Fruit fly (Drosophila melanogaster) whole organism, embryonic: Measurements from ENCODE around the gene CG13117.
A peak's percentile ranks its signal among the peaks of the same experiment; 100 is the strongest.

Experiments
- Antp ChIP-seq: fragments of 200-800 bp; sonication (Bioruptor generic); optimal IDR thresholded peaks from 3 replicates; lab custom pipeline; 2016; ENCODE audit warnings: missing biosample characterization, missing genetic modification characterization
- Atf3 ChIP-seq: fragments of 200-800 bp; sonication (Bioruptor generic); optimal IDR thresholded peaks from 3 replicates; lab custom pipeline; 2016; ENCODE audit warnings: missing biosample characterization, missing genetic modification characterization
- BEAF-32 ChIP-seq: fragments of 200-800 bp; sonication (Bioruptor generic); optimal IDR thresholded peaks from 3 replicates; lab custom pipeline; 2017; ENCODE audit warnings: missing biosample characterization, missing genetic modification characterization, mild to moderate bottlenecking, moderate library complexity, missing genetic modification reagents
- Bgb ChIP-seq: fragments of 200-800 bp; sonication (Bioruptor generic); IDR thresholded peaks from 2 replicates; pipeline ENCODE4 v1.3.6; 2022; ENCODE audit warnings: missing biosample characterization, missing genetic modification characterization; ENCODE audit not compliant: partially characterized antibody
- CG10267 ChIP-seq: fragments of 200-800 bp; sonication (Bioruptor generic); optimal IDR thresholded peaks from 2 replicates; lab custom pipeline; 2018; ENCODE audit warnings: missing biosample characterization, mild to moderate bottlenecking, missing genetic modification characterization, moderate library complexity
- CG13287 ChIP-seq: fragments of 200-800 bp; sonication (Bioruptor generic); IDR thresholded peaks from 2 replicates; pipeline ENCODE4 v1.3.6; 2022; ENCODE audit warnings: missing biosample characterization, missing genetic modification characterization; ENCODE audit not compliant: partially characterized antibody
- CG13894 ChIP-seq: fragments of 200-800 bp; sonication (Bioruptor generic); optimal IDR thresholded peaks from 3 replicates; lab custom pipeline; 2018; ENCODE audit warnings: missing biosample characterization, mild to moderate bottlenecking, missing genetic modification characterization, moderate library complexity
- CG15514 ChIP-seq: fragments of 200-800 bp; sonication (Bioruptor generic); optimal IDR thresholded peaks from 3 replicates; lab custom pipeline; 2017; ENCODE audit warnings: missing biosample characterization, missing genetic modification characterization, mild to moderate bottlenecking, moderate library complexity, missing genetic modification reagents
- CG15601 ChIP-seq: fragments of 200-800 bp; sonication (Bioruptor generic); optimal IDR thresholded peaks from 3 replicates; lab custom pipeline; 2019; ENCODE audit warnings: missing biosample characterization, mild to moderate bottlenecking, missing genetic modification characterization, moderate library complexity
- CG1602 ChIP-seq: fragments of 200-800 bp; sonication (Bioruptor generic); optimal IDR thresholded peaks from 3 replicates; lab custom pipeline; 2016; ENCODE audit warnings: missing biosample characterization, missing genetic modification characterization
- CG1603 ChIP-seq: fragments of 200-800 bp; sonication (Bioruptor generic); optimal IDR thresholded peaks from 2 replicates; lab custom pipeline; 2019; ENCODE audit warnings: missing biosample characterization, mild to moderate bottlenecking, missing genetic modification characterization, moderate library complexity
- CG16863 ChIP-seq: fragments of 200-800 bp; sonication (Bioruptor generic); optimal IDR thresholded peaks from 3 replicates; lab custom pipeline; 2016; ENCODE audit warnings: missing biosample characterization, missing genetic modification characterization
- CG30431 ChIP-seq: fragments of 200-800 bp; sonication (Bioruptor generic); optimal IDR thresholded peaks from 2 replicates; lab custom pipeline; 2017; ENCODE audit warnings: missing biosample characterization, missing genetic modification characterization
- CG3065 ChIP-seq: fragments of 200-800 bp; sonication (Bioruptor generic); optimal IDR thresholded peaks from 2 replicates; lab custom pipeline; 2016; ENCODE audit warnings: missing biosample characterization, missing genetic modification characterization
- CG32532 ChIP-seq: fragments of 200-800 bp; sonication (Bioruptor generic); IDR thresholded peaks from 2 replicates; pipeline ENCODE4 v1.3.6; 2022; ENCODE audit warnings: missing biosample characterization, missing genetic modification characterization
- CG3407 ChIP-seq: fragments of 200-800 bp; sonication (Bioruptor generic); optimal IDR thresholded peaks from 2 replicates; lab custom pipeline; 2018; ENCODE audit warnings: missing biosample characterization, mild to moderate bottlenecking, missing genetic modification characterization
- CG4360 ChIP-seq: fragments of 200-800 bp; sonication (Bioruptor generic); IDR thresholded peaks from 2 replicates; pipeline ENCODE4 v1.3.6; 2022; ENCODE audit warnings: missing biosample characterization, missing genetic modification characterization
- CG6272 ChIP-seq: fragments of 200-800 bp; sonication (Bioruptor generic); IDR thresholded peaks from 2 replicates; pipeline ENCODE4 v1.3.6; 2022; ENCODE audit warnings: missing biosample characterization, missing genetic modification characterization
- CG7357 ChIP-seq: fragments of 200-800 bp; sonication (Bioruptor generic); IDR thresholded peaks from 3 replicates; pipeline ENCODE4 v1.3.6; 2022; ENCODE audit warnings: missing biosample characterization, missing genetic modification characterization
- CG8290 ChIP-seq, 3 experiments: fragments of 200-800 bp; sonication (Bioruptor generic); optimal IDR thresholded peaks; 2 replicates each; lab custom pipeline; 2016 to 2019; ENCODE audit warnings: missing biosample characterization in 3 of 3, missing genetic modification characterization in 3 of 3, mild to moderate bottlenecking in 2 of 3, moderate library complexity in 1 of 3
- CG9215 ChIP-seq: fragments of 200-800 bp; sonication (Bioruptor generic); IDR thresholded peaks from 2 replicates; pipeline ENCODE4 v1.3.6; 2022; ENCODE audit warnings: missing biosample characterization, missing genetic modification characterization
- E2f2 ChIP-seq: fragments of 200-800 bp; sonication (Bioruptor generic); IDR thresholded peaks from 2 replicates; pipeline ENCODE4 v1.3.6; 2022; ENCODE audit warnings: missing biosample characterization, missing genetic modification characterization
- H15 ChIP-seq: fragments of 200-800 bp; sonication (Bioruptor generic); IDR thresholded peaks from 3 replicates; pipeline ENCODE4 v1.3.6; 2022; ENCODE audit warnings: missing biosample characterization, missing genetic modification characterization
- HLH3B ChIP-seq: fragments of 200-800 bp; sonication (Bioruptor generic); IDR thresholded peaks from 2 replicates; pipeline ENCODE4 v1.3.6; 2022; ENCODE audit warnings: missing biosample characterization, missing genetic modification characterization
- Hr78 ChIP-seq, 2 experiments: fragments of 200-800 bp in 1 of 2; fragments of >200 bp in 1 of 2; sonication (Bioruptor generic) in 1 of 2; optimal IDR thresholded peaks; 2 replicates each; lab custom pipeline; 2017 to 2019; ENCODE audit warnings: missing biosample characterization in 2 of 2, missing genetic modification characterization in 2 of 2, mild to moderate bottlenecking in 1 of 2, moderate library complexity in 1 of 2
- Lhr ChIP-seq: fragments of 200-800 bp; sonication (Bioruptor generic); optimal IDR thresholded peaks from 3 replicates; lab custom pipeline; 2017; ENCODE audit warnings: mild to moderate bottlenecking, missing biosample characterization, missing genetic modification reagents, missing genetic modification characterization
- MBD-R2 ChIP-seq: fragments of 200-800 bp; sonication (Bioruptor generic); IDR thresholded peaks from 2 replicates; pipeline ENCODE4 v1.3.6; 2022; ENCODE audit warnings: missing biosample characterization, missing genetic modification characterization
- Nf-YC ChIP-seq: fragments of 200-800 bp; optimal IDR thresholded peaks from 3 replicates; lab custom pipeline; 2019; ENCODE audit warnings: missing biosample characterization, mild to moderate bottlenecking, missing genetic modification characterization, moderate library complexity
- Optix ChIP-seq: fragments of 200-800 bp; sonication (Bioruptor generic); IDR thresholded peaks from 3 replicates; pipeline ENCODE4 v1.3.6; 2022; ENCODE audit warnings: missing biosample characterization, missing genetic modification characterization
- Pdp1 ChIP-seq, 2 experiments: fragments of 200-800 bp; sonication (Bioruptor generic); optimal IDR thresholded peaks; 3 replicates each; lab custom pipeline; 2016; ENCODE audit warnings: missing biosample characterization in 2 of 2, missing genetic modification characterization in 2 of 2, mild to moderate bottlenecking in 1 of 2, moderate library complexity in 1 of 2
- ab ChIP-seq: fragments of 200-800 bp; sonication (Bioruptor generic); optimal IDR thresholded peaks from 2 replicates; lab custom pipeline; 2016; ENCODE audit warnings: missing biosample characterization, missing genetic modification characterization
- amos ChIP-seq: fragments of 200-800 bp; sonication (Bioruptor generic); IDR thresholded peaks from 2 replicates; pipeline ENCODE4 v1.3.6; 2022; ENCODE audit warnings: missing biosample characterization, missing genetic modification characterization; ENCODE audit not compliant: partially characterized antibody
- btn ChIP-seq: fragments of 200-800 bp; sonication (Bioruptor generic); optimal IDR thresholded peaks from 2 replicates; lab custom pipeline; 2016; ENCODE audit warnings: missing biosample characterization, missing genetic modification characterization
- dm ChIP-seq: fragments of 200-800 bp; sonication (Bioruptor generic); optimal IDR thresholded peaks from 3 replicates; lab custom pipeline; 2016; ENCODE audit warnings: missing biosample characterization, missing genetic modification characterization
- eve ChIP-seq, 2 experiments: fragments of >200 bp; optimal IDR thresholded peaks; 2 replicates each; lab custom pipeline; 2017; ENCODE audit warnings: missing biosample characterization in 2 of 2, missing genetic modification characterization in 2 of 2
- fd102C ChIP-seq: fragments of 200-800 bp; sonication (Bioruptor generic); optimal IDR thresholded peaks from 2 replicates; lab custom pipeline; 2018; ENCODE audit warnings: missing biosample characterization, mild to moderate bottlenecking, missing genetic modification characterization, moderate library complexity
- gfzf ChIP-seq: fragments of 200-800 bp; sonication (Bioruptor generic); optimal IDR thresholded peaks from 2 replicates; lab custom pipeline; 2016; ENCODE audit warnings: missing biosample characterization, mild to moderate bottlenecking, missing genetic modification characterization, moderate library complexity
- her ChIP-seq: fragments of 200-800 bp; sonication (Bioruptor generic); optimal IDR thresholded peaks from 2 replicates; lab custom pipeline; 2016; ENCODE audit warnings: missing biosample characterization, missing genetic modification characterization
- ken ChIP-seq: fragments of 200-800 bp; sonication (Bioruptor generic); IDR thresholded peaks from 3 replicates; pipeline ENCODE4 v1.3.6; 2022; ENCODE audit warnings: missing biosample characterization, missing genetic modification characterization
- nerfin-2 ChIP-seq: fragments of 200-800 bp; sonication (Bioruptor generic); IDR thresholded peaks from 2 replicates; pipeline ENCODE4 v1.3.6; 2022; ENCODE audit warnings: missing biosample characterization, missing genetic modification characterization; ENCODE audit not compliant: partially characterized antibody
- otp ChIP-seq: fragments of 200-800 bp; sonication (Bioruptor generic); IDR thresholded peaks from 3 replicates; pipeline ENCODE4, ENCODE4 v1.3.6; 2022; ENCODE audit warnings: missing biosample characterization, missing genetic modification characterization
- phol ChIP-seq: fragments of 200-800 bp; sonication (Bioruptor generic); optimal IDR thresholded peaks from 3 replicates; lab custom pipeline; 2018; ENCODE audit warnings: missing biosample characterization, mild to moderate bottlenecking, missing genetic modification characterization, moderate library complexity
- pzg ChIP-seq: fragments of 200-800 bp; sonication (Bioruptor generic); optimal IDR thresholded peaks from 3 replicates; lab custom pipeline; 2018; ENCODE audit warnings: missing biosample characterization, mild to moderate bottlenecking, missing genetic modification characterization, moderate library complexity
- ranshi ChIP-seq: fragments of 200-800 bp; sonication (Bioruptor generic); IDR thresholded peaks from 2 replicates; pipeline ENCODE4 v1.3.6; 2022; ENCODE audit warnings: missing biosample characterization, missing genetic modification characterization
- scrt ChIP-seq: fragments of 200-800 bp; sonication (Bioruptor generic); optimal IDR thresholded peaks from 2 replicates; lab custom pipeline; 2018; ENCODE audit warnings: missing biosample characterization, mild to moderate bottlenecking, missing genetic modification characterization, moderate library complexity
- sob ChIP-seq: fragments of 200-800 bp; sonication (Bioruptor generic); IDR thresholded peaks from 2 replicates; pipeline ENCODE4 v1.3.6; 2022; ENCODE audit warnings: missing biosample characterization, missing genetic modification characterization
- stwl ChIP-seq: fragments of 200-800 bp; sonication (Bioruptor generic); optimal IDR thresholded peaks from 3 replicates; lab custom pipeline; 2018; ENCODE audit warnings: missing biosample characterization, mild to moderate bottlenecking, missing genetic modification characterization, moderate library complexity
- unc-4 ChIP-seq: fragments of 200-800 bp; sonication (Bioruptor generic); IDR thresholded peaks from 2 replicates; pipeline ENCODE4 v1.3.6; 2022; ENCODE audit warnings: missing biosample characterization, missing genetic modification characterization; ENCODE audit not compliant: partially characterized antibody
- vvl ChIP-seq: fragments of 200-800 bp; sonication (Bioruptor generic); IDR thresholded peaks from 2 replicates; pipeline ENCODE4 v1.3.6; 2022; ENCODE audit warnings: missing biosample characterization, missing genetic modification characterization

The CG13117 gene

DNA sequence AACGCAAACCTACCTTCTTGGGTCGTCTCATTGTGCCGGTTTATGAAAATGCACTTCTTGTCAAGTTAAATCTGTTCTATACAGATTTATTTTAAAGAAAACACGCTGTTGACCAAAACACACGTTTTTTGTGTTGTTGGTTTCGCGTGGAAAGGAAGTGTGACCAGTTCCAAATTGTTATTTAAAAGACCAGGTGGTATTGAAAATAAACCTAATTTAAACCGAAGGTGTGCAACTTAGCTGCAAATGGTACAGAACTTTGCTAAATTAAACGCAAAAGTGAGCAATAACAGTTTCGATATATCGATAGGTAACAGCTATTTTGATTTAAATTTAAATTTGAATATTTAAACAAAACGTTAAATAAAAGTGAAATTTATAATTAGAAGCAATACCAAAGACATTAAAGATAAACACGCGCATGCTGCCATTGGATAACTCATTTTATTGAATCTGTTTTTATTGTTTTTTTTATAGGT, 25.3 kb upstream of the CG13117 start, which contains the start of gene CG4364 (continued):
- TF ChIP-seq CG15514 (GFP tag; lab: Kevin White, UChicago) (peak; percentile 78), amos (GFP tag; lab: Robert Waterston, UW) (peak; percentile 57; the same call in 1 of the 2 replicates), CG3065 (GFP tag; lab: Kevin White, UChicago) (no peak), CG1603 (peak; percentile 10), CG9215 (GFP tag; lab: Robert Waterston, UW) (no peak), MBD-R2 (peak; percentile 38; the same call in 1 of the 2 replicates), gfzf (GFP tag; lab: Kevin White, UChicago) (peak; percentile 98), CG30431 (GFP tag; lab: Kevin White, UChicago) (no peak), vvl (GFP tag; lab: Robert Waterston, UW) (peak; percentile 63; the same call in 1 of the 2 replicates), CG1602 (GFP tag; lab: Kevin White, UChicago) (no peak), Optix (GFP tag; lab: Robert Waterston, UW) (no peak), CG13287 (peak; percentile 87), CG32532 (GFP tag; lab: Robert Waterston, UW) (no peak), ken (no peak), sob (GFP tag; lab: Robert Waterston, UW) (peak; percentile 36; the same call in 1 of the 2 replicates), CG8290 (GFP tag; optimal IDR thresholded peaks at IDR 0.05; lab: Kevin White, UChicago) (peak; percentile 86), CG8290 (tag; optimal IDR thresholded peaks at IDR 0.05; lab: Kevin White, UChicago) (peak; percentile 65 to 71), scrt (GFP tag; lab: Kevin White, UChicago) (no peak), ab (GFP tag; lab: Kevin White, UChicago) (no peak), pzg (peak; percentile 97), H15 (no peak), Lhr (peak; percentile 55), CG13894 (tag; lab: Kevin White, UChicago) (peak; percentile 65), BEAF-32 (GFP tag; lab: Kevin White, UChicago) (peak; percentile 58), HLH3B (GFP tag; lab: Robert Waterston, UW) (no peak), fd102C (no peak), CG7357 (GFP tag; lab: Robert Waterston, UW) (no peak), phol (tag; lab: Kevin White, UChicago) (peak; percentile 67), CG4360 (GFP tag; lab: Robert Waterston, UW) (peak; percentile 44; the same call in 1 of the 2 replicates), Antp (GFP tag; lab: Kevin White, UChicago) (no peak), stwl (tag; lab: Kevin White, UChicago) (peak; percentile 85), btn (GFP tag; lab: Kevin White, UChicago) (no peak), CG6272 (GFP tag; lab: Robert Waterston, UW) (no peak), eve (GFP tag; optimal IDR thresholded peaks at IDR 0.05; lab: Kevin White, UChicago) (no peak), otp (no peak), Bgb (GFP tag; lab: Robert Waterston, UW) (peak; percentile 77), CG10267 (tag; lab: Kevin White, UChicago) (peak; percentile 69), Pdp1 (GFP tag; optimal IDR thresholded peaks at IDR 0.05; lab: Kevin White, UChicago) (peak in 1 of 2 experiments; percentile 70), her (GFP tag; lab: Kevin White, UChicago) (peak; percentile 97), CG3407 (no peak), CG15601 (tag; lab: Kevin White, UChicago) (peak; percentile 30), CG16863 (no peak), nerfin-2 (GFP tag; lab: Robert Waterston, UW) (0 out of 2 replicates have a peak, but pooled peaks have one; percentile 23), unc-4 (GFP tag; lab: Robert Waterston, UW) (peak; percentile 84), Hr78 (GFP tag; optimal IDR thresholded peaks at IDR 0.05; lab: Kevin White, UChicago) (no peak), E2f2 (GFP tag; lab: Robert Waterston, UW) (peak; percentile 79), dm (GFP tag; lab: Kevin White, UChicago) (peak; percentile 90), ranshi (no peak), Nf-YC (tag; lab: Kevin White, UChicago) (peak; percentile 31), Atf3 (GFP tag; lab: Kevin White, UChicago) (no peak)
